Worm (Caenorhabditis elegans) whole organism, L4/young adult: ENCODE data around the gene T06A1.5.

Source experiments
- dao-5 ChIP-seq: sonication (generic microtip); optimal IDR thresholded peaks from 2 replicates; lab custom pipeline; 2016; ENCODE audit warnings: missing genotype, missing genetic modification characterization, moderate library complexity, missing compliant biosample characterization
- him-1 ChIP-seq: sonication (generic microtip); optimal IDR thresholded peaks from 2 replicates; lab custom pipeline; 2016; ENCODE audit warnings: missing genotype, missing genetic modification reagents, missing genetic modification characterization, missing compliant biosample characterization

DNA sequence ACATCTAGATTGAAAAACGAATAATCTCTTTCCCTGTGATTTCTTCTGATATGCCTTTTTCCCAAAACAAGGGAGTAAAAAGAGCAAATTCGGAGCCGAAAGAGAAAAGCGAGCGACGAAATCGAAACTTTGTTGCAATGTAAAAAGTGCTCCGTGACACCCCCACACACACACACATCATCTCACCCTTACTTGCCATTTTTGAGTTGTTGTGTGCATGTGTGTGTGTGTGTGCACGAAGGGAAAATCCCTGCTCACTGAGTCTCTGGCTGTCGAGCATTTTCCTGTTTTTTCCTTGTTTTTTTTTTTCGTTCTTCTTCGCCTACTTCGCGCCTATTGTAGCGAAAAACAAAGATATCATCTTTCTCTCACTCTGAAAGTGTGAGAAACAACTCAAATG lies 40.0 kb upstream of the T06A1.5 start:
- TF ChIP-seq him-1 (no peak), dao-5 (tag; lab: Kevin White, UChicago) (no peak)
